Worm (Caenorhabditis elegans) whole organism, early embryonic: ENCODE data around the gene F48E8.3.

Source experiments
- B0310.2 ChIP-seq: sonication (generic microtip); optimal IDR thresholded peaks from 2 replicates; lab custom pipeline; 2016; ENCODE audit warnings: mild to moderate bottlenecking, missing genetic modification characterization, missing compliant biosample characterization
- F13C5.2 ChIP-seq: sonication (generic microtip); optimal IDR thresholded peaks from 2 replicates; lab custom pipeline; 2017; ENCODE audit warnings: mild to moderate bottlenecking, missing genetic modification characterization, inconsistent platforms, missing compliant biosample characterization
- aly-1 ChIP-seq: sonication (generic microtip); optimal IDR thresholded peaks from 2 replicates; lab custom pipeline; 2016; ENCODE audit warnings: missing genetic modification characterization, missing compliant biosample characterization
- ama-1 ChIP-seq: fragments of 150-350 bp; optimal IDR thresholded peaks from 2 replicates; lab custom pipeline; 2014
- ceh-13 ChIP-seq: fragments of 200-800 bp; sonication (Bioruptor generic); optimal IDR thresholded peaks from 2 replicates; lab custom pipeline; 2018; ENCODE audit warnings: mild to moderate bottlenecking, missing genetic modification characterization, missing compliant biosample characterization
- ceh-36 ChIP-seq: sonication (generic microtip); optimal IDR thresholded peaks from 2 replicates; lab custom pipeline; 2016; ENCODE audit warnings: missing genetic modification characterization, inconsistent platforms, missing compliant biosample characterization
- ets-7 ChIP-seq: sonication (generic microtip); optimal IDR thresholded peaks from 2 replicates; lab custom pipeline; 2016; ENCODE audit warnings: missing genotype, missing genetic modification characterization, missing compliant biosample characterization
- flt-1 ChIP-seq: fragments of 200-800 bp; sonication (Bioruptor generic); IDR thresholded peaks from 2 replicates; pipeline ENCODE4 v1.3.6; 2022; ENCODE audit warnings: missing genetic modification characterization, missing compliant biosample characterization
- hmg-4 ChIP-seq: fragments of 200-800 bp; sonication (Bioruptor generic); optimal IDR thresholded peaks from 2 replicates; lab custom pipeline; 2018; ENCODE audit warnings: mild to moderate bottlenecking, missing genetic modification characterization, missing compliant biosample characterization
- hnd-1 ChIP-seq: sonication (generic microtip); optimal IDR thresholded peaks from 2 replicates; lab custom pipeline; 2016; ENCODE audit warnings: missing genetic modification characterization, missing compliant biosample characterization
- scrt-1 ChIP-seq: fragments of 200-800 bp; sonication (Bioruptor generic); IDR thresholded peaks from 2 replicates; pipeline ENCODE4 v1.3.6; 2022; ENCODE audit warnings: missing genetic modification characterization, missing compliant biosample characterization
- tbx-11 ChIP-seq: fragments of 200-800 bp; sonication (Bioruptor generic); IDR thresholded peaks from 2 replicates; pipeline ENCODE4 v1.3.6; 2022; ENCODE audit warnings: missing genetic modification characterization, missing compliant biosample characterization
- tra-4 ChIP-seq: sonication (generic microtip); optimal IDR thresholded peaks from 2 replicates; lab custom pipeline; 2017; ENCODE audit warnings: missing genetic modification characterization, missing compliant biosample characterization

- no peak for TF ChIP-seq flt-1 (GFP tag; lab: Robert Waterston, UW)
- no peak for TF ChIP-seq tbx-11 (GFP tag; lab: Robert Waterston, UW)
- no peak for TF ChIP-seq hmg-4 (GFP tag; lab: Kevin White, UChicago)
- no peak for TF ChIP-seq F13C5.2
- TF ChIP-seq ceh-36: no peak
- no peak for TF ChIP-seq ama-1
- no peak for TF ChIP-seq B0310.2
- no peak for TF ChIP-seq scrt-1
- no peak for TF ChIP-seq ceh-13
- TF ChIP-seq hnd-1 (tag; lab: Kevin White, UChicago): no peak
- TF ChIP-seq aly-1 (tag; lab: Kevin White, UChicago): no peak
- TF ChIP-seq ets-7 (tag; lab: Kevin White, UChicago): no peak
- no peak for TF ChIP-seq tra-4
Observed at ce11 chrIII:5478824-5479368, 17.7 kb downstream of the F48E8.3 start, which contains the start of the genes R02F2.6 and R02F2.5.
